Fruit fly (Drosophila melanogaster): ENCODE results near the gene S1P.

S1P gene

dm6 chr3L:21626036-21626614 is 8.9 kb upstream of the S1P start (continued):
- TF ChIP-seq CG15479 (GFP tag; optimal IDR thresholded peaks at IDR 0.05) (peak; percentile 6), CG13624 (GFP tag; optimal IDR thresholded peaks at IDR 0.05) (no peak), CG5245 (GFP tag; optimal IDR thresholded peaks at IDR 0.05) (no peak), YL-1 (GFP tag; optimal IDR thresholded peaks at IDR 0.05) (peak; percentile 40), C15 (GFP tag; IDR thresholded peaks at IDR 0.05) (no peak), wdn (GFP tag; IDR thresholded peaks at IDR 0.05) (no peak), CG2116 (GFP tag; optimal IDR thresholded peaks at IDR 0.05) (peak; percentile 64), CG12155 (GFP tag; optimal IDR thresholded peaks at IDR 0.05) (no peak), oc (tag; optimal IDR thresholded peaks at IDR 0.05) (no peak), pb (GFP tag; optimal IDR thresholded peaks at IDR 0.05) (no peak), psq (GFP tag; optimal IDR thresholded peaks at IDR 0.05) (no peak), wek (GFP tag; optimal IDR thresholded peaks at IDR 0.05) (no peak), CoRest (tag; optimal IDR thresholded peaks at IDR 0.05) (no peak), CG3995 (GFP tag; optimal IDR thresholded peaks at IDR 0.05) (peak; percentile 97), CG10147 (GFP tag; optimal IDR thresholded peaks at IDR 0.05) (no peak), fru (optimal IDR thresholded peaks at IDR 0.05) (no peak), CG11504 (tag; optimal IDR thresholded peaks at IDR 0.05) (no peak), grn (GFP tag; optimal IDR thresholded peaks at IDR 0.05) (no peak), HLH4C (GFP tag; IDR thresholded peaks at IDR 0.05; ENCODE audit: partially characterized antibody) (peak; percentile 68), MESR4 (GFP tag; optimal IDR thresholded peaks at IDR 0.05) (peak; percentile 78), ken (GFP tag; IDR thresholded peaks at IDR 0.05) (no peak), CG9817 (tag; optimal IDR thresholded peaks at IDR 0.05) (no peak), jumu (GFP tag; optimal IDR thresholded peaks at IDR 0.05) (no peak), CG2129 (GFP tag; IDR thresholded peaks at IDR 0.05; ENCODE audit: partially characterized antibody) (peak; percentile 46; the same call in 1 of the 2 replicates), CG31365 (tag; optimal IDR thresholded peaks at IDR 0.05) (no peak), sna (GFP tag; IDR thresholded peaks at IDR 0.05; ENCODE audit: partially characterized antibody) (no peak; the same call in 1 of the 2 replicates), Spps (tag; optimal IDR thresholded peaks at IDR 0.05) (no peak), CG7556 (GFP tag; optimal IDR thresholded peaks at IDR 0.05) (no peak), CG17186 (GFP tag; optimal IDR thresholded peaks at IDR 0.05) (peak; percentile 47), lbe (GFP tag; optimal IDR thresholded peaks at IDR 0.05) (peak; percentile 0), CG12104 (GFP tag; optimal IDR thresholded peaks at IDR 0.05) (no peak), Dref (GFP tag; IDR thresholded peaks at IDR 0.05) (no peak; the same call in 1 of the 2 replicates), CG43689 (GFP tag; IDR thresholded peaks at IDR 0.05) (no peak), crp (GFP tag; optimal IDR thresholded peaks at IDR 0.05) (no peak), CG7987 (GFP tag; optimal IDR thresholded peaks at IDR 0.05) (no peak), croc (GFP tag; conservative IDR thresholded peaks at IDR 0.05) (no peak), CG10267 (tag; optimal IDR thresholded peaks at IDR 0.05) (peak; percentile 45), CG14710 (tag; optimal IDR thresholded peaks at IDR 0.05) (peak; percentile 52), CG17328 (GFP tag; IDR thresholded peaks at IDR 0.05) (no peak), Hmr (GFP tag; optimal IDR thresholded peaks at IDR 0.05) (no peak), gfzf (GFP tag; optimal IDR thresholded peaks at IDR 0.05) (peak; percentile 15), Fer3 (tag; optimal IDR thresholded peaks at IDR 0.05) (no peak), sens (GFP tag) (peak; percentile 9), CG15011 (GFP tag; optimal IDR thresholded peaks at IDR 0.05) (no peak), mirr (GFP tag; optimal IDR thresholded peaks at IDR 0.05) (no peak), eve (GFP tag; optimal IDR thresholded peaks at IDR 0.05) (no peak), nmo (GFP tag; optimal IDR thresholded peaks at IDR 0.05) (no peak), phol (tag; optimal IDR thresholded peaks at IDR 0.05) (no peak), BEAF-32 (GFP tag; optimal IDR thresholded peaks at IDR 0.05) (peak; percentile 76), Hsf (GFP tag; optimal IDR thresholded peaks at IDR 0.05) (no peak)
